Worm (Caenorhabditis elegans): ENCODE measurements around the gene C13F10.6.

DNA sequence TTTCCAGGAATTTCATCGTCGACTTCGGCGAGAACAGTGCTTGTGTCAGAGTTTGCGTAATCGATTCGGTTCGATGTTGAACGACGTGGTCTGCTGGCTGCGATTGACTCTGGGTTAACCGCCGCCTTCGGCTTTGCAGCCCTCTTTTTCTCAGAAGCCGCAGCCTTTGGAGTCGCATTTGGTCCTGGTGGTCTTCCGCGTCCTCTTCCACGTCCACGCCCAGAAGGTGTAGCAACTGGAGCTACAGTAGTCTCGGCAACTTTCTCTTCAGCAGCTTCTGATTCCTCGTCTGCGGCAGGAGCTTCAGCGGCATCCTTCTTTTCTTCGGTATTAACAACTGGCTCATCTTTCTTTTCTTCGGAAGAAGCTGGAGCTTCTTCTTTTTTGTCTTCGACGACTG lies 26.0 kb downstream of the C13F10.6 start:
- TF ChIP-seq him-1 (tag; optimal IDR thresholded peaks at IDR 0.05) (no peak), dao-5 (tag; optimal IDR thresholded peaks at IDR 0.05) (no peak)

Measured in whole organism, L4/young adult.